Fruit fly (Drosophila melanogaster): ENCODE results near the gene indra.
A peak's percentile ranks its signal among the peaks of the same experiment; 100 is the strongest.

Gene indra

dm6 chr3L:1313039-1313766 lies 29.0 kb downstream of the indra start, which contains the start of the genes sturkopf and Herc4 (continued):
- TF ChIP-seq dimm (GFP tag; IDR thresholded peaks at IDR 0.05): no peak
- peak; percentile 70 for TF ChIP-seq ken (GFP tag; IDR thresholded peaks at IDR 0.05)
- peak; percentile 59 for TF ChIP-seq chn (GFP tag; optimal IDR thresholded peaks at IDR 0.05)
- TF ChIP-seq phol (tag; optimal IDR thresholded peaks at IDR 0.05): peak; percentile 69
- TF ChIP-seq eyg (GFP tag; optimal IDR thresholded peaks at IDR 0.05): peak; percentile 62
- TF ChIP-seq klu (GFP tag; IDR thresholded peaks at IDR 0.05): peak; percentile 71
- peak; percentile 70; the same call in 1 of the 2 replicates for TF ChIP-seq vvl (GFP tag; IDR thresholded peaks at IDR 0.05)
- TF ChIP-seq CG17385 (GFP tag; optimal IDR thresholded peaks at IDR 0.05): peak; percentile 68
- TF ChIP-seq CG3838 (GFP tag; optimal IDR thresholded peaks at IDR 0.05): peak; percentile 50
- TF ChIP-seq sima (GFP tag; optimal IDR thresholded peaks at IDR 0.05): peak; percentile 8
- peak; percentile 74 for TF ChIP-seq B-H2 (GFP tag; optimal IDR thresholded peaks at IDR 0.05)
- no peak for TF ChIP-seq sqz (GFP tag; optimal IDR thresholded peaks at IDR 0.05)
- TF ChIP-seq peb (GFP tag; IDR thresholded peaks at IDR 0.05): no peak
- no peak for TF ChIP-seq knrl (GFP tag; IDR thresholded peaks at IDR 0.05; ENCODE audit: partially characterized antibody)
- no peak for TF ChIP-seq Stat92E (GFP tag; optimal IDR thresholded peaks at IDR 0.05)
- TF ChIP-seq Ssrp (tag; optimal IDR thresholded peaks at IDR 0.05): peak; percentile 43
- peak; percentile 91 for TF ChIP-seq zfh2 (GFP tag; optimal IDR thresholded peaks at IDR 0.05)
- no peak for TF ChIP-seq otp (GFP tag; IDR thresholded peaks at IDR 0.05)
- peak; percentile 98 for TF ChIP-seq Ets65A (GFP tag)
- TF ChIP-seq CG10209 (GFP tag; optimal IDR thresholded peaks at IDR 0.05): peak; percentile 66
- TF ChIP-seq Antp (GFP tag; optimal IDR thresholded peaks at IDR 0.05): peak; percentile 91
- no peak for TF ChIP-seq dati (GFP tag; IDR thresholded peaks at IDR 0.05)
- peak; percentile 50 for TF ChIP-seq CG4730 (GFP tag; IDR thresholded peaks at IDR 0.05)
- TF ChIP-seq caup (GFP tag; optimal IDR thresholded peaks at IDR 0.05; ENCODE audit: severe bottlenecking): peak; percentile 49
- TF ChIP-seq Hey (tag; optimal IDR thresholded peaks at IDR 0.05): no peak
- TF ChIP-seq bowl (GFP tag; IDR thresholded peaks at IDR 0.05): no peak
- peak; percentile 5 for TF ChIP-seq Sin3A (optimal IDR thresholded peaks at IDR 0.05)
- TF ChIP-seq CG4854 (GFP tag; optimal IDR thresholded peaks at IDR 0.05): no peak
- peak; percentile 7; the same call in 1 of the 3 replicates for TF ChIP-seq CG34422 (GFP tag; IDR thresholded peaks at IDR 0.05)
- peak; percentile 83 for TF ChIP-seq Atf-2 (GFP tag; optimal IDR thresholded peaks at IDR 0.05)
- peak; percentile 71 for TF ChIP-seq p53 (GFP tag; optimal IDR thresholded peaks at IDR 0.05)
- TF ChIP-seq onecut (GFP tag; IDR thresholded peaks at IDR 0.05): peak; percentile 87
- no peak for TF ChIP-seq lbe (GFP tag; optimal IDR thresholded peaks at IDR 0.05)
- no peak for TF ChIP-seq C15 (GFP tag; IDR thresholded peaks at IDR 0.05)
- no peak for TF ChIP-seq kah (GFP tag; optimal IDR thresholded peaks at IDR 0.05)
- TF ChIP-seq CG10366 (GFP tag; IDR thresholded peaks at IDR 0.05): peak; percentile 54
- peak; percentile 55 for TF ChIP-seq CG13296 (GFP tag; optimal IDR thresholded peaks at IDR 0.05)
- peak; percentile 73 for TF ChIP-seq CG8944 (GFP tag; optimal IDR thresholded peaks at IDR 0.05)
- peak; percentile 58 for TF ChIP-seq CG10267 (tag; optimal IDR thresholded peaks at IDR 0.05)
- 0 out of 2 replicates have a peak, but pooled peaks have one; percentile 46 for TF ChIP-seq Xrp1 (GFP tag; IDR thresholded peaks at IDR 0.05)
- TF ChIP-seq cas (GFP tag; IDR thresholded peaks at IDR 0.05): peak; percentile 12; the same call in 1 of the 2 replicates
- TF ChIP-seq CG4820 (GFP tag; optimal IDR thresholded peaks at IDR 0.05): peak; percentile 42
- TF ChIP-seq hb (GFP tag; IDR thresholded peaks at IDR 0.05; ENCODE audit: partially characterized antibody): no peak
- TF ChIP-seq gsb (GFP tag; IDR thresholded peaks at IDR 0.05): peak; percentile 39; the same call in 1 of the 2 replicates
- TF ChIP-seq schlank (tag; optimal IDR thresholded peaks at IDR 0.05): peak; percentile 67
- TF ChIP-seq H2.0 (GFP tag; IDR thresholded peaks at IDR 0.05): peak; percentile 46
- no peak for TF ChIP-seq wor (GFP tag; IDR thresholded peaks at IDR 0.05)
- peak; percentile 8 for TF ChIP-seq fd96Cb (tag; optimal IDR thresholded peaks at IDR 0.05)
- no peak for TF ChIP-seq CG11696 (GFP tag; IDR thresholded peaks at IDR 0.05)
- peak; percentile 68 for TF ChIP-seq ci (GFP tag; IDR thresholded peaks at IDR 0.05)
- no peak for TF ChIP-seq CG4282 (GFP tag; optimal IDR thresholded peaks at IDR 0.05)

All from whole organism, embryonic.